Fruit fly (Drosophila melanogaster): Measurements from ENCODE around the gene FucTB.
A peak's percentile ranks its signal among the peaks of the same experiment; 100 is the strongest.

Gene FucTB

DNA sequence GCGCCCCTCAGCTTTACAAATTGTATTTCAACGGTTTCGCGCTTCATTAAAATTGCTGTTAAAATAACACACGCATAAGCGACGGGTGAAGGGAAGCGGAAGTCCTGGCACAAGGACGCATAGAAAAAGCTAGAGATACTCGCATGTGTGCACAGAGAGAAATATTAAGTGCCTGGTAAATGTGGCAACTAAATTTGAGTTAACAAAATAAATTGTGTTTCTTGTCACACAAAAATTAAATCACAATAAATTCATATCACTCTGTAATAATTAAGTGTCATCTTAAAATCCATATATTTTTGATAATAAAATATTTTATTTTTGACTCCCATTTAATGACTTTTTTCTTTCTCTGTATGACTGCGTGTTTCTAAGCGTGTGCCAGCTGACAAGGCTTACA lies 30.7 kb downstream of the FucTB start (continued):
- TF ChIP-seq CG34376 (GFP tag; optimal IDR thresholded peaks at IDR 0.05) (no peak), HHEX (GFP tag; optimal IDR thresholded peaks at IDR 0.05) (no peak), dimm (GFP tag; IDR thresholded peaks at IDR 0.05) (no peak), CG11093 (GFP tag; IDR thresholded peaks at IDR 0.05) (no peak), CG15011 (GFP tag; optimal IDR thresholded peaks at IDR 0.05) (no peak), lola (GFP tag; optimal IDR thresholded peaks at IDR 0.05) (no peak), CG15514 (GFP tag; optimal IDR thresholded peaks at IDR 0.05) (peak; percentile 12), CG14667 (GFP tag; IDR thresholded peaks at IDR 0.05) (no peak), Ptx1 (GFP tag; IDR thresholded peaks at IDR 0.05) (0 out of 2 replicates have a peak, but pooled peaks have one; percentile 26), CG32772 (GFP tag; IDR thresholded peaks at IDR 0.05) (0 out of 2 replicates have a peak, but pooled peaks have one; percentile 6), Dll (GFP tag; IDR thresholded peaks at IDR 0.05; ENCODE audit: partially characterized antibody) (no peak), CG1233 (GFP tag; optimal IDR thresholded peaks at IDR 0.05) (no peak), CG11504 (tag; optimal IDR thresholded peaks at IDR 0.05) (peak; percentile 45), CG14860 (GFP tag; IDR thresholded peaks at IDR 0.05; ENCODE audit: partially characterized antibody) (no peak), Ets97D (GFP tag; optimal IDR thresholded peaks at IDR 0.05) (no peak), Adf1 (GFP tag; IDR thresholded peaks at IDR 0.05) (no peak), amos (GFP tag; IDR thresholded peaks at IDR 0.05; ENCODE audit: partially characterized antibody) (no peak), NC2β (GFP tag; optimal IDR thresholded peaks at IDR 0.05) (no peak), Six4 (GFP tag; optimal IDR thresholded peaks at IDR 0.05) (no peak), dmrt99B (tag; optimal IDR thresholded peaks at IDR 0.05) (peak; percentile 36), Hmr (GFP tag; optimal IDR thresholded peaks at IDR 0.05) (peak; percentile 44), CG6854 (GFP tag; optimal IDR thresholded peaks at IDR 0.05) (no peak), HLH3B (GFP tag; IDR thresholded peaks at IDR 0.05) (no peak), Sry-δ (GFP tag; optimal IDR thresholded peaks at IDR 0.05) (no peak), CG3281 (GFP tag; optimal IDR thresholded peaks at IDR 0.05) (peak; percentile 28), trh (GFP tag; optimal IDR thresholded peaks at IDR 0.05) (no peak), CG18599 (GFP tag; optimal IDR thresholded peaks at IDR 0.05) (peak; percentile 70), CG3163 (GFP tag; optimal IDR thresholded peaks at IDR 0.05) (no peak), CG15269 (tag; optimal IDR thresholded peaks at IDR 0.05) (peak; percentile 29), grn (GFP tag; optimal IDR thresholded peaks at IDR 0.05) (no peak), CkIIα-i1 (GFP tag; IDR thresholded peaks at IDR 0.05) (no peak), ttk (GFP tag; IDR thresholded peaks at IDR 0.05) (0 out of 2 replicates have a peak, but pooled peaks have one; percentile 17), CG13424 (tag; optimal IDR thresholded peaks at IDR 0.05) (peak; percentile 22), CG9797 (GFP tag; optimal IDR thresholded peaks at IDR 0.05) (no peak), CG2889 (GFP tag; IDR thresholded peaks at IDR 0.05) (no peak), Eip74EF (GFP tag; optimal IDR thresholded peaks at IDR 0.05) (no peak), TFAM (GFP tag; optimal IDR thresholded peaks at IDR 0.05) (no peak), chn (GFP tag; optimal IDR thresholded peaks at IDR 0.05) (no peak), CG9215 (GFP tag; IDR thresholded peaks at IDR 0.05) (peak; percentile 15; the same call in 1 of the 2 replicates), Ets65A (GFP tag) (peak; percentile 57), jumu (GFP tag; optimal IDR thresholded peaks at IDR 0.05) (no peak), CG9727 (GFP tag; optimal IDR thresholded peaks at IDR 0.05) (peak; percentile 19), CG42726 (GFP tag; IDR thresholded peaks at IDR 0.05; ENCODE audit: partially characterized antibody) (no peak), Sox102F (GFP tag; optimal IDR thresholded peaks at IDR 0.05) (peak; percentile 22), Kr (GFP tag; optimal IDR thresholded peaks at IDR 0.05) (no peak), Hr51 (GFP tag; optimal IDR thresholded peaks at IDR 0.05) (peak in 1 of 2 experiments; percentile 41), Elba2 (GFP tag; optimal IDR thresholded peaks at IDR 0.05) (no peak), sqz (GFP tag; optimal IDR thresholded peaks at IDR 0.05) (no peak), slbo (GFP tag; IDR thresholded peaks at IDR 0.05) (peak; percentile 42; the same call in 1 of the 2 replicates), CG30403 (GFP tag; optimal IDR thresholded peaks at IDR 0.05) (peak; percentile 15)
